Worm (Caenorhabditis elegans) whole organism, L2 larva: ENCODE data around the gene C25D7.5.

ENCODE experiments used
- F13H6.1 ChIP-seq: sonication (generic microtip); optimal IDR thresholded peaks from 2 replicates; lab custom pipeline; 2016; ENCODE audit warnings: missing genetic modification characterization, missing compliant biosample characterization
- ama-1 ChIP-seq: fragments of 150-350 bp; optimal IDR thresholded peaks from 2 replicates; lab custom pipeline; 2018; ENCODE audit warnings: inconsistent platforms
- ceh-16 ChIP-seq: fragments of 150-350 bp; optimal IDR thresholded peaks from 2 replicates; lab custom pipeline; 2014; ENCODE audit warnings: missing biosample characterization, missing genetic modification characterization
- crh-2 ChIP-seq: sonication (generic microtip); optimal IDR thresholded peaks from 2 replicates; lab custom pipeline; 2017; ENCODE audit warnings: missing biosample characterization, missing genetic modification characterization
- elt-3 ChIP-seq: sonication (generic microtip); optimal IDR thresholded peaks from 2 replicates; lab custom pipeline; 2017; ENCODE audit warnings: missing biosample characterization, missing genetic modification characterization
- gmeb-1 ChIP-seq: fragments of 150-350 bp; optimal IDR thresholded peaks from 2 replicates; lab custom pipeline; 2014; ENCODE audit warnings: missing biosample characterization, missing genetic modification characterization
- lin-11 ChIP-seq: fragments of 150-350 bp; sonication (generic microtip); optimal IDR thresholded peaks from 2 replicates; lab custom pipeline; 2014; ENCODE audit warnings: missing biosample characterization, missing genetic modification characterization, inconsistent platforms, mixed read lengths
- lin-13 ChIP-seq: fragments of 150-350 bp; optimal IDR thresholded peaks from 2 replicates; lab custom pipeline; 2014; ENCODE audit warnings: missing biosample characterization, missing genetic modification reagents, missing genetic modification characterization
- lsy-2 ChIP-seq, 2 experiments: fragments of 150-350 bp in 1 of 2; sonication (generic microtip) in 1 of 2; optimal IDR thresholded peaks; 2 replicates each; lab custom pipeline; 2014 to 2017; ENCODE audit warnings: missing biosample characterization in 2 of 2, missing genetic modification characterization in 2 of 2
- nhr-12 ChIP-seq: fragments of 150-350 bp; optimal IDR thresholded peaks from 2 replicates; lab custom pipeline; 2014; ENCODE audit warnings: missing biosample characterization, missing genetic modification characterization
- nhr-237 ChIP-seq: fragments of 150-350 bp; optimal IDR thresholded peaks from 2 replicates; lab custom pipeline; 2014; ENCODE audit warnings: missing biosample characterization, missing genetic modification characterization
- nhr-25 ChIP-seq: fragments of 150-350 bp; sonication (generic microtip); optimal IDR thresholded peaks from 3 replicates; lab custom pipeline; 2014; ENCODE audit warnings: missing biosample characterization, missing genetic modification characterization
- skn-1 ChIP-seq: sonication (generic microtip); optimal IDR thresholded peaks from 2 replicates; lab custom pipeline; 2017; ENCODE audit warnings: missing biosample characterization, missing genetic modification characterization

- no peak for TF ChIP-seq skn-1 (tag; lab: Kevin White, UChicago)
- TF ChIP-seq lsy-2 (tag; optimal IDR thresholded peaks at IDR 0.05; lab: Kevin White, UChicago): no peak
- no peak for TF ChIP-seq lin-13 (GFP tag; lab: Kevin White, UChicago)
- no peak for TF ChIP-seq ceh-16 (tag; lab: Kevin White, UChicago)
- no peak for TF ChIP-seq lin-11 (tag; lab: Kevin White, UChicago)
- no peak for TF ChIP-seq nhr-25 (tag; lab: Kevin White, UChicago)
- TF ChIP-seq crh-2 (tag; lab: Kevin White, UChicago): no peak
- no peak for TF ChIP-seq F13H6.1 (tag; lab: Kevin White, UChicago)
- no peak for TF ChIP-seq ama-1 (lab: Kevin White, UChicago)
- no peak for TF ChIP-seq elt-3 (tag; lab: Kevin White, UChicago)
- no peak for TF ChIP-seq nhr-237 (tag; lab: Kevin White, UChicago)
- no peak for TF ChIP-seq gmeb-1
- TF ChIP-seq nhr-12 (tag; lab: Kevin White, UChicago): no peak
Measured at ce11 chrV:15072738-15073137, 20.3 kb downstream of the C25D7.5 start.
